Worm (Caenorhabditis elegans): ENCODE measurements around the gene lgc-47.

- TF ChIP-seq ama-1 (optimal IDR thresholded peaks at IDR 0.05) (no peak), tbx-37 (GFP tag; conservative IDR thresholded peaks at IDR 0.05) (no peak)
Measured at ce11 chrX:9789110-9789509, 18.4 kb downstream of the lgc-47 start, which contains the start of gene F36G3.1.
